Fruit fly (Drosophila melanogaster) whole organism, pupa: Measurements from ENCODE around the gene CG7016.

Experiments
- CG10348 ChIP-seq: fragments of 200-800 bp; sonication (Bioruptor generic); IDR thresholded peaks from 2 replicates; pipeline ENCODE4 v1.3.6; 2022; ENCODE audit warnings: missing biosample characterization, missing genetic modification characterization
- CG12605 ChIP-seq: fragments of 200-800 bp; sonication (Bioruptor generic); IDR thresholded peaks from 2 replicates; pipeline ENCODE4 v1.3.6; 2022; ENCODE audit warnings: missing biosample characterization, missing genetic modification characterization
- CG13204 ChIP-seq: fragments of 200-800 bp; sonication (Bioruptor generic); optimal IDR thresholded peaks from 2 replicates; lab custom pipeline; 2018; ENCODE audit warnings: missing biosample characterization, mild to moderate bottlenecking, missing genetic modification characterization, moderate library complexity
- CG14655 ChIP-seq: fragments of 200-800 bp; sonication (Bioruptor generic); optimal IDR thresholded peaks from 3 replicates; lab custom pipeline; 2017; ENCODE audit warnings: mild to moderate bottlenecking, missing biosample characterization, missing genetic modification reagents, missing genetic modification characterization
- CG15710 ChIP-seq: fragments of 200-800 bp; sonication (Bioruptor generic); optimal IDR thresholded peaks from 2 replicates; lab custom pipeline; 2018; ENCODE audit warnings: missing biosample characterization, mild to moderate bottlenecking, missing genetic modification characterization, moderate library complexity
- CG17806 ChIP-seq: fragments of 200-800 bp; sonication (Bioruptor generic); optimal IDR thresholded peaks from 2 replicates; lab custom pipeline; 2018; ENCODE audit warnings: missing biosample characterization, mild to moderate bottlenecking, missing genetic modification characterization, moderate library complexity
- CG32121 ChIP-seq: fragments of 200-800 bp; sonication (Bioruptor generic); IDR thresholded peaks from 2 replicates; pipeline ENCODE4 v1.3.6; 2022; ENCODE audit warnings: missing biosample characterization, missing genetic modification characterization
- CG34367 ChIP-seq: fragments of 200-800 bp; sonication (Bioruptor generic); optimal IDR thresholded peaks from 2 replicates; lab custom pipeline; 2018; ENCODE audit warnings: missing biosample characterization, mild to moderate bottlenecking, missing genetic modification characterization
- CG4496 ChIP-seq: fragments of 200-800 bp; sonication (Bioruptor generic); IDR thresholded peaks from 3 replicates; pipeline ENCODE4 v1.3.6; 2022; ENCODE audit warnings: missing biosample characterization, missing genetic modification characterization
- CG8159 ChIP-seq: fragments of 200-800 bp; sonication (Bioruptor generic); optimal IDR thresholded peaks from 3 replicates; lab custom pipeline; 2018; ENCODE audit warnings: missing biosample characterization, mild to moderate bottlenecking, missing genetic modification characterization, moderate library complexity
- CG8301 ChIP-seq: fragments of 200-800 bp; sonication (Bioruptor generic); optimal IDR thresholded peaks from 2 replicates; lab custom pipeline; 2018; ENCODE audit warnings: missing biosample characterization, mild to moderate bottlenecking, missing genetic modification characterization
- CG9948 ChIP-seq: fragments of 200-800 bp; sonication (Bioruptor generic); optimal IDR thresholded peaks from 2 replicates; lab custom pipeline; 2018; ENCODE audit warnings: missing biosample characterization, mild to moderate bottlenecking, missing genetic modification characterization, moderate library complexity
- D1 ChIP-seq: fragments of 200-800 bp; sonication (Bioruptor generic); optimal IDR thresholded peaks from 2 replicates; lab custom pipeline; 2018; ENCODE audit warnings: missing biosample characterization, mild to moderate bottlenecking, missing genetic modification characterization, moderate library complexity
- EcR ChIP-seq: fragments of 200-800 bp; sonication (Bioruptor generic); optimal IDR thresholded peaks from 3 replicates; lab custom pipeline; 2019; ENCODE audit warnings: missing biosample characterization, missing genetic modification characterization, mild to moderate bottlenecking, moderate library complexity, missing genetic modification reagents
- Ets98B ChIP-seq: fragments of 200-800 bp; sonication (Bioruptor generic); IDR thresholded peaks from 2 replicates; pipeline ENCODE4 v1.3.6; 2022; ENCODE audit warnings: missing biosample characterization, missing genetic modification characterization
- Pif1A ChIP-seq: fragments of 200-800 bp; sonication (Bioruptor generic); optimal IDR thresholded peaks from 3 replicates; lab custom pipeline; 2016; ENCODE audit warnings: missing biosample characterization, missing genetic modification characterization
- Pif1B ChIP-seq: fragments of 200-800 bp; sonication (Bioruptor generic); optimal IDR thresholded peaks from 3 replicates; lab custom pipeline; 2016; ENCODE audit warnings: missing biosample characterization, missing genetic modification characterization
- Snoo ChIP-seq: fragments of 200-800 bp; sonication (Bioruptor generic); optimal IDR thresholded peaks from 3 replicates; lab custom pipeline; 2017; ENCODE audit warnings: missing biosample characterization, mild to moderate bottlenecking, missing genetic modification characterization, inconsistent platforms
- fd96Ca ChIP-seq: fragments of 200-800 bp; sonication (Bioruptor generic); IDR thresholded peaks from 3 replicates; pipeline ENCODE4 v1.3.6; 2022; ENCODE audit warnings: missing biosample characterization, missing genetic modification characterization
- gl ChIP-seq: fragments of 200-800 bp; sonication (Bioruptor generic); optimal IDR thresholded peaks from 2 replicates; lab custom pipeline; 2018; ENCODE audit warnings: missing biosample characterization, mild to moderate bottlenecking, missing genetic modification characterization
- rn ChIP-seq: fragments of 200-800 bp; sonication (Bioruptor generic); IDR thresholded peaks from 2 replicates; pipeline ENCODE4 v1.3.6; 2022; ENCODE audit warnings: missing biosample characterization, missing genetic modification characterization

The CG7016 gene

DNA sequence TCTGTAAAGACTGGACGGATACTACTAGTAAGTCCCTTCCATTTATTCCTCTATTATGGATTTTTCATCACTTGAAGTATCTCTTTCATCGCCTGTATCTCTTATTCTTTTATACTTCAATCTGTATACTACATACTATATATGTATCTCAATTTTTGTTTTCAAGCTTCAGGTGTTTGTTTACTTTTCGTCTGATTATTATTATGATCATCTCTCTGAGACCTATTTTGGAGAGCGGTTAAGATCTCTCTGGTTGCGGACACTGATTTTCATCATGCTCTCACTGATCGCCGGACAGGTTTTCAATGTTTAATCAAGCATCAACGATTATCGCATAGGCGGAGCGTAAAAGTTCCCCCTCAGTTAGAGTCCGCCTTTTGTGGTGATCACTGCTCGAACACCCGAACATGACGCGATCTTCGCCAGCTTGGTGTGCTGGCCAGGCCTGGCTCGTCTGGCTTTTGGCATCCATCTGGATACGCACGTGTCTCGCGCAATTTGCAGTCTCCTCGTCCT lies at the start of gene CG7016:
CG7016 (plus strand) TSS at position 358 of the 516 bp plus-strand sequence.
- no peak for TF ChIP-seq CG8159 (tag; lab: Kevin White, UChicago)
- TF ChIP-seq D1 (tag; lab: Kevin White, UChicago), result no peak
- no peak for TF ChIP-seq CG12605 (GFP tag; lab: Robert Waterston, UW)
- TF ChIP-seq CG10348 (GFP tag; lab: Robert Waterston, UW), result no peak
- TF ChIP-seq CG4496 (GFP tag; lab: Robert Waterston, UW), result no peak
- TF ChIP-seq CG14655 (GFP tag; lab: Kevin White, UChicago), result no peak
- TF ChIP-seq, all 21 proteins: peak for 0

- TF ChIP-seq CG12605 (GFP tag; lab: Robert Waterston, UW) (peak; percentile 64), CG10348 (GFP tag; lab: Robert Waterston, UW) (no peak)
Observed at dm6 chr3R:24812987-24813636, 49.6 kb upstream of the CG7016 start.

DNA sequence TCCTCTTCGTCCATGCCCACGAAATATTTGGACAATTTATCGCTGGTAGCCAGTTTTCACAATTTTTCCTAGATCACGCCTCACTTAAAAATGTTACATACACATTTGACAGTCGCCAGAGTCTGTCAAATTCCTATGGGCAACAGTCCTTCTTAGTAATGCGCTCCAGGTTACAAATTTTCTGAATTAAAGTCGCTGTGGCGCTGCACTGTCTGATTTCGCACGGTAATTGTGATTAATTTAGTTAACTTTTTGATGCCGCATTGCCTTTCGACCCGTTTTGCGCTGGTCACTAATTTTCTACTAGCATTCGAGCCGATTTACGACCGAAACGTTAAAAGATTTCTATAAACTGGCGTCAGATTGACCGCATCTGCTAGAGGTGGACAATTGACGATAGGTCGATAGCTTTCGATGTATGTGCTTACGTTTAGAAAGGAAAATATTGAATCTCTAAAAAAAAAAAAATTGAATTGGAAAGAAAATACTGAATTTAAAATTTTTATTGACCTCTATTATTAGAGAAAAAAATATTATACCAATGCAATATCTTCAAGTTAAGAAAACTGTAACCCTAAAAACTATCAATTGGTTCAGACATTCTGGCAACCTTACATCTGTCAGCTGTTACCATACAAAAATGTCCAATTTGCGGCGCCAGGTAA lies 49.0 kb upstream of the CG7016 start, which contains the start of the genes lili and CG34150:
lili (minus strand) TSS at position 376 of the 665 bp plus-strand sequence.
CG34150 (plus strand) TSS at position 626 of the 665 bp plus-strand sequence.
- no peak for TF ChIP-seq Pif1B
- peak; percentile 27 for TF ChIP-seq CG12605 (GFP tag; lab: Robert Waterston, UW)
- TF ChIP-seq CG17806, result peak; percentile 39
- peak; percentile 22 for TF ChIP-seq EcR
- peak; percentile 31 for TF ChIP-seq Snoo
- TF ChIP-seq CG10348 (GFP tag; lab: Robert Waterston, UW), result no peak
- no peak for TF ChIP-seq D1 (tag; lab: Kevin White, UChicago)
- TF ChIP-seq CG34367 (tag; lab: Kevin White, UChicago), result no peak
- no peak for TF ChIP-seq Pif1A (GFP tag; lab: Kevin White, UChicago)
- no peak for TF ChIP-seq CG14655 (GFP tag; lab: Kevin White, UChicago)
- no peak for TF ChIP-seq CG13204 (GFP tag; lab: Kevin White, UChicago)
- TF ChIP-seq gl, result no peak
- TF ChIP-seq CG8301 (tag; lab: Kevin White, UChicago), result no peak
- TF ChIP-seq CG32121 (GFP tag; lab: Robert Waterston, UW), result peak; percentile 28; the same call in 1 of the 2 replicates
- TF ChIP-seq CG8159 (tag; lab: Kevin White, UChicago), result no peak
- TF ChIP-seq Ets98B (GFP tag; lab: Robert Waterston, UW), result peak; percentile 38; the same call in 1 of the 2 replicates
- TF ChIP-seq CG9948, result peak; percentile 38
- TF ChIP-seq fd96Ca, result no peak
- TF ChIP-seq CG4496 (GFP tag; lab: Robert Waterston, UW), result peak; percentile 79
- TF ChIP-seq rn (GFP tag; lab: Robert Waterston, UW), result no peak
- peak; percentile 60 for TF ChIP-seq CG15710 (tag; lab: Kevin White, UChicago)

- 0 out of 2 replicates have a peak, but pooled peaks have one; percentile 21 for TF ChIP-seq CG32121 (GFP tag; lab: Robert Waterston, UW)
- TF ChIP-seq CG8301 (tag; lab: Kevin White, UChicago), result no peak
Observed at dm6 chr3R:24816993-24817854, 45.5 kb upstream of the CG7016 start, which contains the start of the genes CG5808 and Saf-B. Gene CG5808, minus strand, starts transcription at chr3R:24817007. Gene Saf-B, plus strand, starts transcription at chr3R:24817464.

DNA sequence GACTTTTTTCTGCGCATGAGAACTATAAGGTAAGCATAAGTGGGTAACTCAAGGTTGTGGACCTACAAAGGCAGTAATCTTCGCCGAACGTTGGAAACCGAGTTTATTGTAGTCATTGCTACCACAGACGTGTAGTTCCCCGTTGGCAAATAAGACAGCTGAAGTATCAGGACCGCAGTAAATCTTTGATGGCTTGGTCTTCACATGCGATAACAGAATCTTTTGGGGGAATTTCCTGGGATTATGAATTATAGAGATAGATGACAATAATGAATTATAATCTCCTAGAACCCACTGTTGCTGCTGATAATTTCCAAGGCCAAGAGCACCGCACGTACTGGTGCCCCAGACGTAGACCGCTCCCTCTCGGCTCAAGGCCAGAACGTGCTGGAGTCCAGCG lies 39.7 kb upstream of the CG7016 start:
- no peak for TF ChIP-seq Pif1B
- no peak for TF ChIP-seq CG12605 (GFP tag; lab: Robert Waterston, UW)
- TF ChIP-seq Snoo, result no peak
- no peak for TF ChIP-seq CG32121 (GFP tag; lab: Robert Waterston, UW)
- TF ChIP-seq CG34367 (tag; lab: Kevin White, UChicago), result no peak
- TF ChIP-seq gl, result no peak
- TF ChIP-seq Pif1A (GFP tag; lab: Kevin White, UChicago), result no peak
- no peak for TF ChIP-seq CG8159 (tag; lab: Kevin White, UChicago)
- no peak for TF ChIP-seq D1 (tag; lab: Kevin White, UChicago)
- no peak for TF ChIP-seq CG9948
- no peak for TF ChIP-seq CG14655 (GFP tag; lab: Kevin White, UChicago)
- no peak for TF ChIP-seq CG10348 (GFP tag; lab: Robert Waterston, UW)
- no peak for TF ChIP-seq fd96Ca
- TF ChIP-seq CG13204 (GFP tag; lab: Kevin White, UChicago), result no peak
- TF ChIP-seq CG15710 (tag; lab: Kevin White, UChicago), result no peak
- no peak for TF ChIP-seq CG8301 (tag; lab: Kevin White, UChicago)
- TF ChIP-seq Ets98B (GFP tag; lab: Robert Waterston, UW), result no peak
- TF ChIP-seq CG17806, result no peak
